Fruit fly (Drosophila melanogaster) whole organism, embryonic: Measurements from ENCODE around the gene CG2321.

ENCODE experiments used
- Aef1 ChIP-seq: fragments of 200-800 bp; sonication (Bioruptor generic); IDR thresholded peaks from 3 replicates; pipeline ENCODE4 v1.3.6; 2022; ENCODE audit warnings: missing biosample characterization, missing genetic modification characterization
- Awh ChIP-seq: fragments of 200-800 bp; sonication (Bioruptor generic); IDR thresholded peaks from 2 replicates; pipeline ENCODE4, ENCODE4 v1.3.6; 2022; ENCODE audit warnings: missing biosample characterization, missing genetic modification characterization
- CG10959 ChIP-seq: fragments of 200-800 bp; sonication (Bioruptor generic); IDR thresholded peaks from 2 replicates; pipeline ENCODE4 v1.3.6; 2022; ENCODE audit warnings: missing biosample characterization, missing genetic modification characterization
- CG11398 ChIP-seq: fragments of 200-800 bp; sonication (Bioruptor generic); optimal IDR thresholded peaks from 2 replicates; lab custom pipeline; 2016; ENCODE audit warnings: missing biosample characterization, missing genetic modification characterization
- CG12769 ChIP-seq: fragments of 200-800 bp; sonication (Bioruptor generic); optimal IDR thresholded peaks from 2 replicates; lab custom pipeline; 2019; ENCODE audit warnings: missing biosample characterization, mild to moderate bottlenecking, missing genetic modification characterization, moderate library complexity
- CG14667 ChIP-seq: fragments of 200-800 bp; sonication (Bioruptor generic); IDR thresholded peaks from 2 replicates; pipeline ENCODE4 v1.3.6; 2022; ENCODE audit warnings: missing biosample characterization, missing genetic modification characterization
- CG15269 ChIP-seq: fragments of 200-800 bp; sonication (Bioruptor generic); optimal IDR thresholded peaks from 2 replicates; lab custom pipeline; 2018; ENCODE audit warnings: missing biosample characterization, mild to moderate bottlenecking, missing genetic modification characterization, moderate library complexity
- CG17612 ChIP-seq: fragments of 200-800 bp; sonication (Bioruptor generic); IDR thresholded peaks from 2 replicates; pipeline ENCODE4 v1.3.6; 2022; ENCODE audit warnings: missing biosample characterization, missing genetic modification characterization
- CG2120 ChIP-seq: fragments of 200-800 bp; sonication (Bioruptor generic); optimal IDR thresholded peaks from 3 replicates; lab custom pipeline; 2016; ENCODE audit warnings: missing biosample characterization, missing genetic modification characterization
- CG2678 ChIP-seq: fragments of 200-800 bp; sonication (Bioruptor generic); optimal IDR thresholded peaks from 3 replicates; lab custom pipeline; 2019; ENCODE audit warnings: missing biosample characterization, mild to moderate bottlenecking, missing genetic modification characterization, moderate library complexity
- CG7987 ChIP-seq: fragments of 200-800 bp; sonication (Bioruptor generic); optimal IDR thresholded peaks from 2 replicates; lab custom pipeline; 2018; ENCODE audit warnings: missing biosample characterization, mild to moderate bottlenecking, missing genetic modification characterization, moderate library complexity
- CG8089 ChIP-seq: fragments of 200-800 bp; sonication (Bioruptor generic); optimal IDR thresholded peaks from 3 replicates; lab custom pipeline; 2016; ENCODE audit warnings: missing biosample characterization, missing genetic modification characterization
- CG9876 ChIP-seq: fragments of 200-800 bp; sonication (Bioruptor generic); optimal IDR thresholded peaks from 2 replicates; lab custom pipeline; 2016; ENCODE audit warnings: missing biosample characterization, missing genetic modification characterization
- CrebB ChIP-seq: fragments of 200-800 bp; sonication (Bioruptor generic); optimal IDR thresholded peaks from 3 replicates; lab custom pipeline; 2018; ENCODE audit warnings: missing biosample characterization, mild to moderate bottlenecking, missing genetic modification characterization
- D ChIP-seq, 2 experiments: fragments of 200-800 bp in 1 of 2; fragments of >200 bp in 1 of 2; sonication (Bioruptor generic) in 1 of 2; optimal IDR thresholded peaks; 2 replicates in 1 of 2; 3 replicates in 1 of 2; lab custom pipeline; 2017; ENCODE audit warnings: mild to moderate bottlenecking in 1 of 2, missing biosample characterization in 1 of 2, missing genetic modification characterization in 1 of 2, missing genetic modification reagents in 1 of 2
- Dad ChIP-seq: fragments of 200-800 bp; sonication (Bioruptor generic); optimal IDR thresholded peaks from 3 replicates; lab custom pipeline; 2016; ENCODE audit warnings: missing biosample characterization, missing genetic modification characterization
- Dp ChIP-seq: fragments of 200-800 bp; sonication (Bioruptor generic); optimal IDR thresholded peaks from 2 replicates; lab custom pipeline; 2018; ENCODE audit warnings: missing biosample characterization, mild to moderate bottlenecking, missing genetic modification characterization, moderate library complexity
- H15 ChIP-seq: fragments of 200-800 bp; sonication (Bioruptor generic); IDR thresholded peaks from 3 replicates; pipeline ENCODE4 v1.3.6; 2022; ENCODE audit warnings: missing biosample characterization, missing genetic modification characterization
- H2.0 ChIP-seq: fragments of 200-800 bp; sonication (Bioruptor generic); IDR thresholded peaks from 2 replicates; pipeline ENCODE4 v1.3.6; 2022; ENCODE audit warnings: missing biosample characterization, missing genetic modification characterization
- Hmx ChIP-seq: fragments of 200-800 bp; sonication (Bioruptor generic); optimal IDR thresholded peaks from 2 replicates; lab custom pipeline; 2016; ENCODE audit warnings: missing biosample characterization, missing genetic modification characterization
- Lhr ChIP-seq: fragments of 200-800 bp; sonication (Bioruptor generic); optimal IDR thresholded peaks from 3 replicates; lab custom pipeline; 2017; ENCODE audit warnings: mild to moderate bottlenecking, missing biosample characterization, missing genetic modification reagents, missing genetic modification characterization
- MBD-R2 ChIP-seq: fragments of 200-800 bp; sonication (Bioruptor generic); IDR thresholded peaks from 2 replicates; pipeline ENCODE4 v1.3.6; 2022; ENCODE audit warnings: missing biosample characterization, missing genetic modification characterization
- Med ChIP-seq: fragments of 200-800 bp; sonication (Bioruptor generic); peaks from one replicate; lab custom pipeline; 2016; ENCODE audit warnings: missing biosample characterization, missing genetic modification characterization, mild to moderate bottlenecking, inconsistent platforms, moderate library complexity
- NFAT ChIP-seq: fragments of 200-800 bp; sonication (Bioruptor generic); IDR thresholded peaks from 2 replicates; pipeline ENCODE4 v1.3.6; 2022; ENCODE audit warnings: missing biosample characterization, missing genetic modification characterization
- Nf-YC ChIP-seq: fragments of 200-800 bp; optimal IDR thresholded peaks from 3 replicates; lab custom pipeline; 2019; ENCODE audit warnings: missing biosample characterization, mild to moderate bottlenecking, missing genetic modification characterization, moderate library complexity
- Sry-β ChIP-seq: fragments of 200-800 bp; sonication (Bioruptor generic); optimal IDR thresholded peaks from 2 replicates; lab custom pipeline; 2018; ENCODE audit warnings: missing biosample characterization, mild to moderate bottlenecking, missing genetic modification characterization, moderate library complexity
- Vsx1 ChIP-seq: fragments of 200-800 bp; sonication (Bioruptor generic); optimal IDR thresholded peaks from 2 replicates; lab custom pipeline; 2017; ENCODE audit warnings: missing biosample characterization, mild to moderate bottlenecking, missing genetic modification characterization, missing genetic modification reagents
- abd-A ChIP-seq: fragments of 200-800 bp; sonication (Bioruptor generic); optimal IDR thresholded peaks from 3 replicates; lab custom pipeline; 2019; ENCODE audit warnings: missing biosample characterization, mild to moderate bottlenecking, missing genetic modification characterization, moderate library complexity
- bowl ChIP-seq: fragments of 200-800 bp; sonication (Bioruptor generic); IDR thresholded peaks from 2 replicates; pipeline ENCODE4 v1.3.6; 2022; ENCODE audit warnings: missing biosample characterization, missing genetic modification characterization
- chinmo ChIP-seq: fragments of 200-800 bp; sonication (Bioruptor generic); IDR thresholded peaks from 4 replicates; pipeline ENCODE4 v1.3.6; 2022; ENCODE audit warnings: missing biosample characterization, missing genetic modification characterization; ENCODE audit not compliant: partially characterized antibody
- croc ChIP-seq: fragments of 200-800 bp; sonication (Bioruptor generic); conservative IDR thresholded peaks from 3 replicates; pipeline ENCODE4 v1.3.6; 2022; ENCODE audit warnings: missing biosample characterization, missing genetic modification characterization
- crol ChIP-seq: fragments of 200-800 bp; sonication (Bioruptor generic); IDR thresholded peaks from 2 replicates; pipeline ENCODE4 v1.3.6; 2022; ENCODE audit warnings: missing biosample characterization, missing genetic modification characterization
- crp ChIP-seq, 2 experiments: fragments of 200-800 bp; sonication (Bioruptor generic); optimal IDR thresholded peaks; 2 replicates in 1 of 2; 3 replicates in 1 of 2; lab custom pipeline; 2017; ENCODE audit warnings: missing biosample characterization in 2 of 2, missing genetic modification characterization in 2 of 2, mild to moderate bottlenecking in 1 of 2, moderate library complexity in 1 of 2
- fd64A ChIP-seq: fragments of 200-800 bp; sonication (Bioruptor generic); optimal IDR thresholded peaks from 3 replicates; lab custom pipeline; 2018; ENCODE audit warnings: missing biosample characterization, mild to moderate bottlenecking, missing genetic modification characterization
- oc ChIP-seq: fragments of 200-800 bp; sonication (Bioruptor generic); optimal IDR thresholded peaks from 2 replicates; lab custom pipeline; 2018; ENCODE audit warnings: missing biosample characterization, mild to moderate bottlenecking, missing genetic modification characterization, moderate library complexity
- psq ChIP-seq: fragments of 200-800 bp; sonication (Bioruptor generic); optimal IDR thresholded peaks from 2 replicates; lab custom pipeline; 2017; ENCODE audit warnings: missing biosample characterization, missing genetic modification characterization
- row ChIP-seq: fragments of 200-800 bp; sonication (Bioruptor generic); IDR thresholded peaks from 3 replicates; pipeline ENCODE4 v1.3.6; 2022; ENCODE audit warnings: missing biosample characterization, missing genetic modification characterization
- run ChIP-seq: fragments of 200-800 bp; sonication (Bioruptor generic); optimal IDR thresholded peaks from 3 replicates; lab custom pipeline; 2018; ENCODE audit warnings: missing biosample characterization, mild to moderate bottlenecking, missing genetic modification characterization
- sd ChIP-seq: fragments of 200-800 bp; sonication (Bioruptor generic); optimal IDR thresholded peaks from 3 replicates; lab custom pipeline; 2018; ENCODE audit warnings: missing biosample characterization, mild to moderate bottlenecking, missing genetic modification characterization, moderate library complexity
- shn ChIP-seq: fragments of 200-800 bp; sonication (Bioruptor generic); optimal IDR thresholded peaks from 3 replicates; lab custom pipeline; 2016; ENCODE audit warnings: missing biosample characterization, missing genetic modification characterization
- tio ChIP-seq: fragments of 200-800 bp; sonication (Bioruptor generic); optimal IDR thresholded peaks from 2 replicates; lab custom pipeline; 2017; ENCODE audit warnings: missing biosample characterization, missing genetic modification characterization, inconsistent platforms
- tll ChIP-seq, 2 experiments: fragments of 200-800 bp in 1 of 2; fragments of >200 bp in 1 of 2; sonication (Bioruptor generic) in 1 of 2; optimal IDR thresholded peaks; 2 replicates each; lab custom pipeline; 2017 to 2019; ENCODE audit warnings: missing biosample characterization in 2 of 2, missing genetic modification characterization in 2 of 2, mild to moderate bottlenecking in 1 of 2, moderate library complexity in 1 of 2
- twi ChIP-seq: fragments of 200-800 bp; optimal IDR thresholded peaks from 2 replicates; lab custom pipeline; 2019; ENCODE audit warnings: missing biosample characterization, mild to moderate bottlenecking, missing genetic modification characterization, moderate library complexity
- vvl ChIP-seq: fragments of 200-800 bp; sonication (Bioruptor generic); IDR thresholded peaks from 2 replicates; pipeline ENCODE4 v1.3.6; 2022; ENCODE audit warnings: missing biosample characterization, missing genetic modification characterization
- zen ChIP-seq: fragments of 200-800 bp; sonication (Bioruptor generic); optimal IDR thresholded peaks from 3 replicates; lab custom pipeline; 2018; ENCODE audit warnings: missing biosample characterization, mild to moderate bottlenecking, missing genetic modification characterization, moderate library complexity

The CG2321 gene

DNA sequence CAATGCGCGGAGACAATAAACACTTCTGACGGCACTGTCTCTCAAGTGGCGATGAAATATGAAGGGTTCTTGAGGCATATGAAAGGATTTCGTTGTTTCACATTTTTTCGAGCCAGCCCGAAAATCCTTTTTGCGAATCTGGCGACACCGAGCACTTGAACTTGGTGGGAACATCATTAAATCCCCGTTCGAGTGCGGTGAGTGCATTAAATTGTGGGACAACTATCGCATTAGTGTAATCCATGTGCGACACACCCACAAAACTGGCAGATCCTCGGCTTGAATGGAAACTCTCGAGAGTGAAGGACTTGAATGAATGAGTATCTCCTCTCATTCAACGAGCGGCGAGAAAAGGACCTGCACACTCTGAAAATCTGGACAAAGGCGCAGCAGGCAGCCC is 27.7 kb upstream of the CG2321 start:
- peak; percentile 82 for TF ChIP-seq D (optimal IDR thresholded peaks at IDR 0.05; lab: Kevin White, UChicago)
- TF ChIP-seq D (GFP tag; optimal IDR thresholded peaks at IDR 0.05; lab: Kevin White, UChicago), result no peak
- TF ChIP-seq CG2678 (tag; lab: Kevin White, UChicago), result no peak
- TF ChIP-seq twi (tag; lab: Kevin White, UChicago), result peak; percentile 9
- TF ChIP-seq Aef1 (GFP tag; lab: Robert Waterston, UW), result no peak
- TF ChIP-seq tll (GFP tag; optimal IDR thresholded peaks at IDR 0.05; lab: Kevin White, UChicago), result peak in 1 of 2 experiments; percentile 81
- no peak for TF ChIP-seq CG2120 (GFP tag; lab: Kevin White, UChicago)
- TF ChIP-seq CG14667 (GFP tag; lab: Robert Waterston, UW), result no peak
- TF ChIP-seq zen (tag; lab: Kevin White, UChicago), result peak; percentile 38

DNA sequence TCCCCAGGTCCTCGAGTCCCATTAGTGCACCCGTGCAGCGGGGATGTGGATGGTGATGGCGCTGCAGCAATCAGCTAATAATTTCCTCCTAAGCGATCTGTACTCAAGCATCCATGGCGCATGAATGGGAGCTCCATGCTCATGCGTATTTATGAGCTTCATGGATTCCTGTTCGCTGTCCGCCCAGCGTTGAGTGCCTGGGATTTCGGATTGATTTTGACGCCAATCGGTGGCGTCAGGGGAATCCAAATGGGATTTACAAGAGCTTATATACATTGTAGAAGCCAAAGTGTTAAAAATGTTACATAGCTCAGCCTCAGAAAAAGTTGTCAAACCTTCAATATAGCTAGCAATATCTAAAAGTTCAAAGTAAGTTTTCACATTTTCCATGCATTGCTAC is 26.4 kb upstream of the CG2321 start, which contains the start of gene ND-20L:
Gene ND-20L, plus strand, starts transcription at position 301 of the 400 bp plus-strand sequence.
- 0 out of 2 replicates have a peak, but pooled peaks have one; percentile 8 for TF ChIP-seq NFAT
- TF ChIP-seq Lhr (GFP tag; lab: Kevin White, UChicago), result no peak
- no peak for TF ChIP-seq psq (GFP tag; lab: Kevin White, UChicago)
- no peak for TF ChIP-seq H15 (GFP tag; lab: Robert Waterston, UW)
- TF ChIP-seq, all 482 proteins: peak for 1

DNA sequence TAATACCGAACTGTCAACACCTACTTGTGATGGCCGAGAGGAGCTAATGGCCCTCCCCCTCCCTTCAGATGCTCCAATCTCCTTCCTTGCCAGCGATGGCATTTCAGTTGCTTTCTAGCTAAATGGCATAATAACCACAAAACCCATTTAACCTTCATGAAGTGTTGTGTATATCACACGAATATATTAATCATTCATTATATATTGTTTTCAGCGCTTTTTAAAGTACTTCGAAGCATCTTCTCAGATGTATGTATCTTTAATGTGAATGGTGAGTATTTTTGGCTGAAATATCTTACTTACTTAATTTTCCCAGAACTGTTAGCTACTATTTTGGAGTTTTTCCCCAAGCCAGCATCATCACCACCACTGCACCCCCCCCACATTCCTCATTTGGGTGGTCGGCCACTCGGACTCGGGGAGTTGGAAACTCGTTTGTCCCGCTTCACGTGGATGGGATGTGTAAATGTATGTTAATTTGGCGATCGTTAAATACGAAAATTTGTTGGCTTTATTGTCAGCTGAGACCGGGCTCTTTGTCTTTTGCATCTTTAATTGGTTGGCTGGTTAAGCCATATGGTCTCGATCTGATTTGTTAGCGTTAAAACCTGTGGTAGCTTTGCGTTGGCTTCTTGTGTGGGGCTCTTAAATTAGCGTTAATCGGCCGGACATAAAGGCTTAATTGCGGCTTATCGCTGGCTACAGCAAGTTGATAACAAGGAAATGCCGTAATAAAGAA is 23.4 kb upstream of the CG2321 start:
- no peak for TF ChIP-seq tio (GFP tag; lab: Kevin White, UChicago)
- peak; percentile 4 for TF ChIP-seq Med
- TF ChIP-seq Awh (GFP tag; lab: Robert Waterston, UW), result peak; percentile 95
- TF ChIP-seq CG15269 (tag; lab: Kevin White, UChicago), result peak; percentile 0
- no peak for TF ChIP-seq CG11398 (GFP tag; lab: Kevin White, UChicago)
- no peak for TF ChIP-seq croc (GFP tag; lab: Robert Waterston, UW)
- no peak for TF ChIP-seq CG9876 (GFP tag; lab: Kevin White, UChicago)
- TF ChIP-seq Sry-β (GFP tag; lab: Kevin White, UChicago), result peak; percentile 88
- TF ChIP-seq chinmo (GFP tag; lab: Robert Waterston, UW), result peak; percentile 68; the same call in 1 of the 4 replicates
- TF ChIP-seq vvl (GFP tag; lab: Robert Waterston, UW), result peak; percentile 87
- TF ChIP-seq run (tag; lab: Kevin White, UChicago), result peak; percentile 37
- peak; percentile 36 for TF ChIP-seq Vsx1 (GFP tag; lab: Kevin White, UChicago)
- TF ChIP-seq CrebB, result no peak
- no peak for TF ChIP-seq CG17612
- peak; percentile 96 for TF ChIP-seq abd-A
- TF ChIP-seq MBD-R2 (GFP tag; lab: Robert Waterston, UW), result no peak
- TF ChIP-seq CG8089 (GFP tag; lab: Kevin White, UChicago), result no peak
- TF ChIP-seq oc (tag; lab: Kevin White, UChicago), result peak; percentile 60
- TF ChIP-seq crp (GFP tag; optimal IDR thresholded peaks at IDR 0.05; lab: Kevin White, UChicago), result no peak
- TF ChIP-seq Nf-YC (tag; lab: Kevin White, UChicago), result peak; percentile 16
- no peak for TF ChIP-seq bowl (GFP tag; lab: Robert Waterston, UW)
- TF ChIP-seq CG12769 (tag; lab: Kevin White, UChicago), result peak; percentile 51
- TF ChIP-seq shn (GFP tag; lab: Kevin White, UChicago), result no peak
- TF ChIP-seq Dad (GFP tag; lab: Kevin White, UChicago), result no peak
- no peak for TF ChIP-seq Hmx
- no peak for TF ChIP-seq Dp (GFP tag; lab: Kevin White, UChicago)
- TF ChIP-seq row (GFP tag; lab: Robert Waterston, UW), result peak; percentile 55
- peak; percentile 50 for TF ChIP-seq sd (tag; lab: Kevin White, UChicago)
- no peak for TF ChIP-seq CG7987 (GFP tag; lab: Kevin White, UChicago)
- no peak for TF ChIP-seq fd64A (GFP tag; lab: Kevin White, UChicago)
- TF ChIP-seq crol (GFP tag; lab: Robert Waterston, UW), result peak; percentile 54
- TF ChIP-seq CG10959 (GFP tag; lab: Robert Waterston, UW), result no peak
- no peak for TF ChIP-seq H2.0 (GFP tag; lab: Robert Waterston, UW)
